Fruit fly (Drosophila melanogaster): ENCODE measurements around the gene Ptx1.

DNA sequence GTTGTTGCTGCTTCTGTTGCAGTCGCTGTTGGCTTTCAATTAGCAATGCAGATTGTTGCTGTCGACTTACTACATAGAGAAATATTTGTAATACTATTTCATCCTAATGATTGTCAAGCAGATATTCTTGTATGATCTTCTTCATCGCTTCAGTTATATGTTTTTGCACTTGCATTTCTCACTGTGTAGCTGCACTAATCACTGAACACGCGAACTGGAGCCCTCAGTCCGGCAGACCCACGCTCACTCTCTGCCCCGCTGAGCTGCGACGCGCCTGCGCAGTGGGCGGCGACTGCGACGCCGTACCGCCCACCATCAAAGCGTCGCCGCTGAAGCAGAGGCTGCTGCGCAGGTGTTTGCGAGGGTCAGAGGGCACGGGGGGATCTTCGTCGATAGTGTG lies 37.9 kb upstream of the Ptx1 start:
- TF ChIP-seq CG8159 (tag; optimal IDR thresholded peaks at IDR 0.05): no peak
- TF ChIP-seq D1 (tag; optimal IDR thresholded peaks at IDR 0.05): no peak
- TF ChIP-seq CG13204 (GFP tag; optimal IDR thresholded peaks at IDR 0.05): peak; percentile 1
- TF ChIP-seq EcR (GFP tag; optimal IDR thresholded peaks at IDR 0.05): no peak
- no peak for TF ChIP-seq CG34367 (tag; optimal IDR thresholded peaks at IDR 0.05)
- TF ChIP-seq rn (GFP tag; IDR thresholded peaks at IDR 0.05): no peak
- 0 out of 3 replicates have a peak, but pooled peaks have one; percentile 58 for TF ChIP-seq CG4496 (GFP tag; IDR thresholded peaks at IDR 0.05)
- no peak for TF ChIP-seq Pif1A (GFP tag; optimal IDR thresholded peaks at IDR 0.05)
- TF ChIP-seq CG8301 (tag; optimal IDR thresholded peaks at IDR 0.05): peak; percentile 18
- TF ChIP-seq CG15710 (tag; optimal IDR thresholded peaks at IDR 0.05): no peak
- no peak for TF ChIP-seq CG9948 (tag; optimal IDR thresholded peaks at IDR 0.05)
- 0 out of 2 replicates have a peak, but pooled peaks have one; percentile 11 for TF ChIP-seq CG32121 (GFP tag; IDR thresholded peaks at IDR 0.05)
- peak; percentile 38; the same call in 1 of the 2 replicates for TF ChIP-seq Ets98B (GFP tag; IDR thresholded peaks at IDR 0.05)

All from whole organism, pupa.